Fruit fly (Drosophila melanogaster) Kc167 (cell line): ENCODE data around the gene CG44005.

Experiments
- Sin3A ChIP-seq: fragments of >200 bp; optimal IDR thresholded peaks from 2 replicates; lab custom pipeline; 2018; ENCODE audit warnings: missing external identifiers
- h ChIP-seq: fragments of >200 bp; optimal IDR thresholded peaks from 3 replicates; lab custom pipeline; 2018; ENCODE audit warnings: missing external identifiers

- TF ChIP-seq Sin3A (lab: Kevin White, UChicago) (no peak), h (no peak)
These were observed 34.4 kb upstream of the CG44005 start, which contains the start of the genes CG13698 and mRpS26 for dm6 chr3L:18106021-18106944.
